Worm (Caenorhabditis elegans) whole organism, late embryonic: ENCODE results near the gene Y55B1AR.2.

Source experiments
- ama-1 ChIP-seq: fragments of 150-350 bp; optimal IDR thresholded peaks from 2 replicates; lab custom pipeline; 2014
- ceh-9 ChIP-seq: sonication (generic microtip); optimal IDR thresholded peaks from 2 replicates; lab custom pipeline; 2016; ENCODE audit warnings: mild to moderate bottlenecking, missing genetic modification characterization, inconsistent platforms, missing compliant biosample characterization
- che-1 ChIP-seq: sonication (generic microtip); optimal IDR thresholded peaks from 2 replicates; lab custom pipeline; 2016; ENCODE audit warnings: mild to moderate bottlenecking, missing genetic modification characterization, missing compliant biosample characterization
- eyg-1 ChIP-seq: sonication (generic microtip); optimal IDR thresholded peaks from 2 replicates; lab custom pipeline; 2016; ENCODE audit warnings: missing genotype, missing genetic modification characterization, missing compliant biosample characterization
- gmeb-2 ChIP-seq: sonication (generic microtip); optimal IDR thresholded peaks from 2 replicates; lab custom pipeline; 2016; ENCODE audit warnings: missing genetic modification characterization, inconsistent platforms, missing compliant biosample characterization
- hlh-8 ChIP-seq: sonication (generic microtip); optimal IDR thresholded peaks from 2 replicates; lab custom pipeline; 2016; ENCODE audit warnings: missing genotype, missing genetic modification characterization, missing compliant biosample characterization
- nhr-11 ChIP-seq: fragments of 150-350 bp; optimal IDR thresholded peaks from 2 replicates; lab custom pipeline; 2014; ENCODE audit warnings: missing biosample characterization, missing genetic modification characterization
- pag-3 ChIP-seq: sonication (generic microtip); optimal IDR thresholded peaks from 2 replicates; lab custom pipeline; 2016; ENCODE audit warnings: missing compliant biosample characterization, missing genetic modification characterization, borderline replicate concordance
- sox-4 ChIP-seq: sonication (generic microtip); optimal IDR thresholded peaks from 2 replicates; lab custom pipeline; 2017; ENCODE audit warnings: mild to moderate bottlenecking, missing genetic modification characterization, inconsistent platforms, missing compliant biosample characterization

DNA sequence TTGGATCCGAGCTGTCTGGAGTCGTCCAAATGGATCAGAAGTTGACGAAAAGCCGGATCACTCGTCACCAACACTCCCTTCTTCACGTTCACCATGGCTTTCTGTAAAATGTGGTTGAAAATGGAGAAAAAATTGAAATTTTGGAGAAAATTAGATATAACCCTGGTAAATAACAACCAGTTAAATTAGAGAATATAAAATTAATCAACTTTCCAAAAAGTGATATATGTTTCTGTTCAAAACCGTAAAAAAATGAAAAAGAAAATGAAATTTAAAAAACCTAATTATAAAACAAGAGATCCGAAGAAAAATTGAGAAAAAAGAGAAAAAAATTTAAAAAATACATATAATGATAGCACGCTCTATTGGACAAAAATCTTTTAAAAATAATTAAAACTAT, 21.1 kb downstream of the Y55B1AR.2 start, which contains the start of gene gtf-2H5:
- no peak for TF ChIP-seq ama-1
- no peak for TF ChIP-seq gmeb-2
- TF ChIP-seq eyg-1 (tag; lab: Kevin White, UChicago): no peak
- TF ChIP-seq che-1 (tag; lab: Kevin White, UChicago): no peak
- no peak for TF ChIP-seq nhr-11
- TF ChIP-seq pag-3: no peak
- TF ChIP-seq ceh-9 (tag; lab: Kevin White, UChicago): no peak
- TF ChIP-seq sox-4: no peak
- no peak for TF ChIP-seq hlh-8 (tag; lab: Kevin White, UChicago)
